Worm (Caenorhabditis elegans) whole organism, young adult: ENCODE results near the gene such-1.

Experiments used
- ceh-91 ChIP-seq: fragments of 200-800 bp; sonication (Bioruptor generic); IDR thresholded peaks from 2 replicates; pipeline ENCODE4 v1.3.6; 2022; ENCODE audit warnings: missing genetic modification reagents, missing genetic modification characterization, missing compliant biosample characterization
- him-1 ChIP-seq: sonication (generic microtip); optimal IDR thresholded peaks from 2 replicates; lab custom pipeline; 2016; ENCODE audit warnings: missing genotype, missing genetic modification reagents, missing genetic modification characterization, missing compliant biosample characterization
- lin-40 ChIP-seq: sonication (generic microtip); optimal IDR thresholded peaks from 2 replicates; lab custom pipeline; 2016; ENCODE audit warnings: missing genetic modification characterization, mild to moderate bottlenecking, missing compliant biosample characterization, missing genotype, missing genetic modification reagents
- nfya-1 ChIP-seq: sonication (generic microtip); optimal IDR thresholded peaks from 2 replicates; lab custom pipeline; 2017; ENCODE audit warnings: antibody characterized with exemption, missing compliant biosample characterization, missing genetic modification characterization, borderline replicate concordance; ENCODE audit not compliant: insufficient read depth
- nhr-179 ChIP-seq: sonication (generic microtip); optimal IDR thresholded peaks from 2 replicates; lab custom pipeline; 2016; ENCODE audit warnings: mild to moderate bottlenecking, missing genetic modification characterization, missing compliant biosample characterization
- rpc-1 ChIP-seq, 2 experiments: fragments of 150-350 bp in 1 of 2; sonication (generic microtip) in 1 of 2; optimal IDR thresholded peaks; 2 replicates each; lab custom pipeline; 2014 to 2018; ENCODE audit warnings: missing biosample characterization in 1 of 2, missing genetic modification characterization in 1 of 2, missing genetic modification reagents in 1 of 2, missing genotype in 1 of 2
- snpc-4 ChIP-seq, 5 experiments: fragments of 150-350 bp in 1 of 5; sonication (generic microtip) in 4 of 5; optimal IDR thresholded peaks; 2 replicates each; lab custom pipeline; 2014 to 2018; ENCODE audit warnings: missing genetic modification characterization in 5 of 5, missing biosample characterization in 3 of 5, antibody characterized with exemption in 2 of 5, mild to moderate bottlenecking in 2 of 5, missing compliant biosample characterization in 2 of 5, missing genotype in 2 of 5, moderate library complexity in 2 of 5, missing genetic modification reagents in 1 of 5
- unc-62 ChIP-seq: fragments of 150-350 bp; optimal IDR thresholded peaks from 2 replicates; lab custom pipeline; 2014; ENCODE audit warnings: missing biosample characterization, missing genetic modification reagents, missing genetic modification characterization
- ztf-28 ChIP-seq: fragments of 200-800 bp; sonication (Bioruptor generic); IDR thresholded peaks from 2 replicates; pipeline ENCODE4 v1.3.6; 2022; ENCODE audit warnings: missing genetic modification reagents, missing genetic modification characterization, missing compliant biosample characterization

- no peak for TF ChIP-seq him-1 (tag; lab: Kevin White, UChicago)
- no peak for TF ChIP-seq ztf-28
- no peak for TF ChIP-seq rpc-1 (optimal IDR thresholded peaks at IDR 0.05; lab: Kevin White, UChicago)
- TF ChIP-seq rpc-1 (tag; optimal IDR thresholded peaks at IDR 0.05; lab: Kevin White, UChicago), result no peak
- no peak for TF ChIP-seq nfya-1 (tag; lab: Kevin White, UChicago)
- TF ChIP-seq snpc-4 (GFP tag; optimal IDR thresholded peaks at IDR 0.05; lab: Kevin White, UChicago), result no peak
- no peak for TF ChIP-seq snpc-4 (tag; optimal IDR thresholded peaks at IDR 0.05; lab: Kevin White, UChicago)
- no peak for TF ChIP-seq ceh-91 (GFP tag; lab: Robert Waterston, UW)
- no peak for TF ChIP-seq unc-62
- no peak for TF ChIP-seq lin-40 (tag; lab: Kevin White, UChicago)
- TF ChIP-seq nhr-179, result no peak
These were observed 42.2 kb downstream of the such-1 start for ce11 chrIII:11481309-11481845.
